Worm (Caenorhabditis elegans) whole organism, L3 larva: ENCODE data around the gene ufd-3.

Experiments
- R02D3.7 ChIP-seq: fragments of 150-350 bp; optimal IDR thresholded peaks from 2 replicates; lab custom pipeline; 2014; ENCODE audit warnings: missing biosample characterization, missing genetic modification characterization
- aly-2 ChIP-seq: fragments of 150-350 bp; optimal IDR thresholded peaks from 2 replicates; lab custom pipeline; 2014; ENCODE audit warnings: missing biosample characterization, missing genetic modification characterization
- ama-1 ChIP-seq: fragments of 150-350 bp; optimal IDR thresholded peaks from 2 replicates; lab custom pipeline; 2018
- ceh-28 ChIP-seq: fragments of 150-350 bp; optimal IDR thresholded peaks from 2 replicates; lab custom pipeline; 2014; ENCODE audit warnings: missing biosample characterization, missing genetic modification reagents, missing genetic modification characterization
- ceh-82 ChIP-seq: fragments of 150-350 bp; optimal IDR thresholded peaks from 2 replicates; lab custom pipeline; 2014; ENCODE audit warnings: missing biosample characterization, missing genetic modification characterization
- ceh-9 ChIP-seq: sonication (generic microtip); optimal IDR thresholded peaks from 2 replicates; lab custom pipeline; 2018; ENCODE audit warnings: missing biosample characterization, missing genetic modification characterization
- egl-27 ChIP-seq: sonication (generic microtip); optimal IDR thresholded peaks from 4 replicates; lab custom pipeline; 2017; ENCODE audit warnings: missing biosample characterization, missing genetic modification reagents, missing genetic modification characterization
- egl-5 ChIP-seq: fragments of 150-350 bp; optimal IDR thresholded peaks from 2 replicates; lab custom pipeline; 2017; ENCODE audit warnings: missing biosample characterization, missing genetic modification reagents, missing genetic modification characterization, inconsistent platforms
- elt-1 ChIP-seq: fragments of 150-350 bp; optimal IDR thresholded peaks from 2 replicates; lab custom pipeline; 2014; ENCODE audit warnings: missing biosample characterization, missing genetic modification characterization
- elt-2 ChIP-seq: sonication (generic microtip); optimal IDR thresholded peaks from 2 replicates; lab custom pipeline; 2016; ENCODE audit warnings: missing genetic modification reagents, mild to moderate bottlenecking, missing genetic modification characterization, missing compliant biosample characterization
- elt-3 ChIP-seq, 3 experiments: fragments of 150-350 bp in 1 of 3; sonication (generic microtip) in 2 of 3; optimal IDR thresholded peaks; 2 replicates in 2 of 3; 4 replicates in 1 of 3; lab custom pipeline; 2014 to 2017; ENCODE audit warnings: missing biosample characterization in 3 of 3, missing genetic modification characterization in 3 of 3
- fkh-10 ChIP-seq: sonication (generic microtip); optimal IDR thresholded peaks from 2 replicates; lab custom pipeline; 2017; ENCODE audit warnings: missing biosample characterization, missing genetic modification reagents, missing genetic modification characterization
- fkh-2 ChIP-seq: fragments of 150-350 bp; optimal IDR thresholded peaks from 2 replicates; lab custom pipeline; 2014; ENCODE audit warnings: missing biosample characterization, missing genetic modification reagents, missing genetic modification characterization
- hmg-11 ChIP-seq: sonication (generic microtip); optimal IDR thresholded peaks from 2 replicates; lab custom pipeline; 2016; ENCODE audit warnings: missing genetic modification characterization, missing compliant biosample characterization
- jun-1 ChIP-seq: fragments of 150-350 bp; optimal IDR thresholded peaks from 2 replicates; lab custom pipeline; 2014; ENCODE audit warnings: missing biosample characterization, missing genetic modification reagents, missing genetic modification characterization
- lin-15B ChIP-seq: fragments of 150-350 bp; optimal IDR thresholded peaks from 2 replicates; lab custom pipeline; 2014; ENCODE audit warnings: missing biosample characterization, missing genetic modification characterization
- lin-39 ChIP-seq: fragments of 150-350 bp; optimal IDR thresholded peaks from 2 replicates; lab custom pipeline; 2018; ENCODE audit warnings: missing biosample characterization, missing genetic modification reagents, missing genetic modification characterization
- mdl-1 ChIP-seq: fragments of 150-350 bp; optimal IDR thresholded peaks from 2 replicates; lab custom pipeline; 2014; ENCODE audit warnings: missing biosample characterization, missing genetic modification characterization
- mml-1 ChIP-seq: fragments of 150-350 bp; sonication (generic microtip); optimal IDR thresholded peaks from 3 replicates; lab custom pipeline; 2014; ENCODE audit warnings: missing biosample characterization, missing genetic modification characterization
- nfya-1 ChIP-seq: sonication (generic microtip); optimal IDR thresholded peaks from 2 replicates; lab custom pipeline; 2017; ENCODE audit warnings: missing genetic modification characterization, mild to moderate bottlenecking, missing compliant biosample characterization, antibody characterized with exemption, moderate library complexity; ENCODE audit not compliant: insufficient read depth
- nhr-25 ChIP-seq: sonication (generic microtip); optimal IDR thresholded peaks from 2 replicates; lab custom pipeline; 2017; ENCODE audit warnings: missing biosample characterization, missing genetic modification characterization
- nhr-28 ChIP-seq: fragments of 150-350 bp; optimal IDR thresholded peaks from 2 replicates; lab custom pipeline; 2014; ENCODE audit warnings: missing biosample characterization, missing genetic modification characterization
- nhr-43 ChIP-seq: sonication (generic microtip); optimal IDR thresholded peaks from 2 replicates; lab custom pipeline; 2016; ENCODE audit warnings: mild to moderate bottlenecking, missing genetic modification characterization, missing compliant biosample characterization; ENCODE audit not compliant: poor library complexity, severe bottlenecking
- nhr-67 ChIP-seq: fragments of 150-350 bp; optimal IDR thresholded peaks from 2 replicates; lab custom pipeline; 2014; ENCODE audit warnings: missing biosample characterization, missing genetic modification characterization
- nhr-76 ChIP-seq: fragments of 150-350 bp; sonication (generic microtip); optimal IDR thresholded peaks from 5 replicates; lab custom pipeline; 2014; ENCODE audit warnings: missing biosample characterization, missing genetic modification characterization
- nhr-77 ChIP-seq: fragments of 150-350 bp; optimal IDR thresholded peaks from 2 replicates; lab custom pipeline; 2014; ENCODE audit warnings: missing biosample characterization, missing genetic modification characterization
- pha-4 ChIP-seq: fragments of 150-350 bp; optimal IDR thresholded peaks from 2 replicates; lab custom pipeline; 2014; ENCODE audit warnings: missing biosample characterization, missing genetic modification reagents, missing genetic modification characterization
- pqm-1 ChIP-seq: fragments of 150-350 bp; optimal IDR thresholded peaks from 2 replicates; lab custom pipeline; 2017; ENCODE audit warnings: missing biosample characterization, missing genetic modification characterization, inconsistent platforms
- sea-2 ChIP-seq: fragments of 150-350 bp; sonication (generic microtip); optimal IDR thresholded peaks from 4 replicates; lab custom pipeline; 2014; ENCODE audit warnings: missing biosample characterization, missing genetic modification reagents, missing genetic modification characterization
- skn-1 ChIP-seq: fragments of 150-350 bp; optimal IDR thresholded peaks from 2 replicates; lab custom pipeline; 2014; ENCODE audit warnings: missing biosample characterization, missing genetic modification characterization
- snpc-4 ChIP-seq: fragments of 150-350 bp; optimal IDR thresholded peaks from 2 replicates; lab custom pipeline; 2014; ENCODE audit warnings: missing biosample characterization, missing genetic modification characterization
- tbx-2 ChIP-seq: sonication (generic microtip); optimal IDR thresholded peaks from 2 replicates; lab custom pipeline; 2016; ENCODE audit warnings: mild to moderate bottlenecking, missing genetic modification characterization, missing compliant biosample characterization
- ztf-11 ChIP-seq: fragments of 150-350 bp; optimal IDR thresholded peaks from 2 replicates; lab custom pipeline; 2014; ENCODE audit warnings: missing biosample characterization, missing genetic modification characterization
- ztf-4 ChIP-seq: fragments of 150-350 bp; optimal IDR thresholded peaks from 2 replicates; lab custom pipeline; 2014; ENCODE audit warnings: missing biosample characterization, missing genetic modification characterization

Gene ufd-3

DNA sequence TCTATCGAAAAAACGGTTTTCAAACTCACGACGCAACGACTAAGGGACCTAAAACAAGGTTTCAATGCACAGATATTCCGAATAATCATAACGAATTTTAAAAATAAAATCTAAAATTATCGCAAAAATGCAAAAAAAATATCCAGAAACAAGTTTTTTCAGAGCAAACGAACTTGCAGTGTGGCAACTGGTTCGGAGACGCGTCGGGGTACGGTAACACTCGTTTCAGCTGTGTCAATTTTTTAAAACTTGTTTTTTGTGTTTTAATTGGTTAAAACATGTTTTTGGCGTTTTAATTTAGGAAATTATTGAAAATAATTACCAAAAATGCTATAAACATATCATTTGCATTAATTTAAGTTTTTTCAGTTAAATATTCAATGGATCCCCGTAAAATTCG is 48.1 kb upstream of the ufd-3 start, which contains the start of gene C08H9.16 (continued):
- TF ChIP-seq nhr-77 (tag; lab: Kevin White, UChicago) = peak; percentile 17
- TF ChIP-seq ceh-9 (tag; lab: Kevin White, UChicago) = no peak
- peak; percentile 14 for TF ChIP-seq lin-39
- no peak for TF ChIP-seq ztf-4 (tag; lab: Kevin White, UChicago)
- TF ChIP-seq ceh-28 = peak; percentile 14
- no peak for TF ChIP-seq sea-2 (GFP tag; lab: Kevin White, UChicago)
- TF ChIP-seq hmg-11 (tag; lab: Kevin White, UChicago) = peak; percentile 52
- TF ChIP-seq egl-27 (tag; lab: Kevin White, UChicago) = no peak
- no peak for TF ChIP-seq elt-3 (tag; optimal IDR thresholded peaks at IDR 0.05; lab: Kevin White, UChicago)

DNA sequence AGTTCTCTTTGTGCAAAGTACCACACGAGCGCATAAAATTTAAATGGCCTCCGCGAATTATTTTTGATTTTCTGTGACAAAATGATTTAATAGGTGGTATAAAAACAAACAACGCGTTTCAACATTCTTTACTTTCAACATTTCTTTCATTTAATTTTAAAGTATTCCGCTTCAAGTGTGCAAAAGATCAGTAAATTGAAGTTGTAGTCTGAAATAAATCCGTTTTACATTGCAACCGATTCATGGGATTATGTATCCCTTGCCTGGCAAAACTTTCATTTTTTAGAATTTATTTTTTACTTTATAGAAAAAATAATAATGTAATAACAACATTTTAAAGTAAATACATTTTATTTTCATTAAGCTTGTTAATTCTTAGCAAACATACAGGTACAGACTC is 46.1 kb upstream of the ufd-3 start, which contains the start of gene F26C11.1:
Gene F26C11.1 (plus strand): TSS at position 301 of the 400 bp plus-strand sequence.
- no peak for TF ChIP-seq lin-15B (tag; lab: Kevin White, UChicago)
- no peak for TF ChIP-seq tbx-2
- TF ChIP-seq aly-2 = no peak
- no peak for TF ChIP-seq fkh-10 (GFP tag; lab: Kevin White, UChicago)
- no peak for TF ChIP-seq sea-2 (GFP tag; lab: Kevin White, UChicago)
- no peak for TF ChIP-seq nhr-76 (tag; lab: Kevin White, UChicago)
- no peak for TF ChIP-seq ztf-4 (tag; lab: Kevin White, UChicago)
- TF ChIP-seq lin-39 = no peak
- TF ChIP-seq mdl-1 (tag; lab: Kevin White, UChicago) = no peak
- no peak for TF ChIP-seq ceh-82
- TF ChIP-seq nhr-28 (tag; lab: Kevin White, UChicago) = no peak
- TF ChIP-seq elt-2 (tag; lab: Kevin White, UChicago) = no peak

DNA sequence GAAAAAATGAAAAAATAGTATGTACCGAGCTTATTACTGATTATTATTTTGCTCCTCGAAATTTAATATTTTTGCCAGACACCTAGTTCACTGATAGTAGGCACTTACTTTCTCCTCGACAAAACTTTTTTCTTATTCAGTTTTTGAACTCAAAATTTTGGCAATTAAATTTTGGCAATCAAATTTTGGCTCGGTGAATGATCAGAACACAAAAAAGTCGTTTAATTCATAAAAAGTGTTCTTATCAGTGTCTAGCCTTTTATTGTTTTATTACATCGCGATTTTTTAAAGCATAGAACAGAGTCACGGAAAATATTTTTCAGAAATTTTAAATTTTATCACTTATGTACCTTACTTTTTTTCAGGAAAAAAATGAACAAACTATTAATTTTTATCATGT is 45.4 kb upstream of the ufd-3 start:
- TF ChIP-seq egl-27 (tag; lab: Kevin White, UChicago) (no peak), pqm-1 (tag; lab: Kevin White, UChicago) (peak; percentile 58), jun-1 (tag; lab: Kevin White, UChicago) (no peak), R02D3.7 (tag; lab: Kevin White, UChicago) (no peak), nfya-1 (tag; lab: Kevin White, UChicago) (no peak), egl-5 (no peak), nhr-77 (tag; lab: Kevin White, UChicago) (no peak), ceh-82 (no peak), lin-15B (tag; lab: Kevin White, UChicago) (no peak), elt-2 (tag; lab: Kevin White, UChicago) (peak; percentile 72), ztf-11 (no peak)

DNA sequence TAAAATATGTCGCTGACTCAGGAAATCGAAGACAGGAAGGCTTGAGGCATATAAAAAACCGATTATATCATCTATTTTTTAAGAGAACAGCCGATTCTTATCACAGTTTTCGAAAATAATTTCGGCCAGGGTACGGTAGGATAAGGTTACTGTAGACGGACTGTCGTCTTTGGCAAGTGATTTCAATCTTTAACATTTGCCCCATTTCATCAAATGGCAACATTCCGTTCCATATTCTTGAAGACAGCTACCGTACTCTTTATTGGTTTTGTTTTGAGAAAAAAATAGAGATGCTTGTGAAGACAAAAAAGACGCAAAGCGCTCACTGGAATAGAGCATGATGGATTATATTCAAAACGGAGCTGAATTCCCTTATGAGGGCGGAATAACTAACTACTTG is 41.8 kb upstream of the ufd-3 start:
- no peak for TF ChIP-seq nhr-25 (tag; lab: Kevin White, UChicago)
- no peak for TF ChIP-seq aly-2
- TF ChIP-seq egl-5 = no peak
- no peak for TF ChIP-seq nhr-67 (tag; lab: Kevin White, UChicago)
- TF ChIP-seq ceh-82 = no peak
- no peak for TF ChIP-seq snpc-4 (tag; lab: Kevin White, UChicago)
- TF ChIP-seq fkh-2 (tag; lab: Kevin White, UChicago) = no peak
- no peak for TF ChIP-seq pha-4 (tag; lab: Kevin White, UChicago)
- TF ChIP-seq, all 47 proteins: peak for 0

ce11 chrII:9900276-9900675 is 40.3 kb upstream of the ufd-3 start, which contains the start of gene unc-4:
unc-4 (minus strand) TSS chrII:9900376.
- peak; percentile 4 for TF ChIP-seq elt-1 (tag; lab: Kevin White, UChicago)
- no peak for TF ChIP-seq nhr-25 (tag; lab: Kevin White, UChicago)

DNA sequence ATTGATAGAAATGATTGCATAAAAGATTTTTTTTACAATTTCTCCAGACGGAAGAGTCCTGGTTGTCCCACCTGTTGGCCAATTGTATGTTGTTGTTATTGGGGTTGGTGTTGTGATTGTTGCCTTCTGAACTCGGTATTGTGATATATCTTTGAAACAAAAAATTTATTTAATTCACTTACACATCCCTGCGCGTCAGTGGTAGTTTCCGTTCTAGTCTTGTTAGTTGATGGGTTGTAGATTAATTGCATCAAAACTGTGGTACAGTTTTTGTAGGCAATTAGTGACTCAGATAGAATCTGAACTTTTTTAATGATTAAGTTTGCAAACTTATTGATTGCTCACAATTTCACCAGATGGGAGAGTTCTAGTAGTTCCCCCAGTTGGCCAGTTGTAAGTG is 36.1 kb upstream of the ufd-3 start:
- TF ChIP-seq nhr-43 (tag; lab: Kevin White, UChicago) = no peak
- TF ChIP-seq sea-2 (GFP tag; lab: Kevin White, UChicago) = no peak
- no peak for TF ChIP-seq ama-1 (lab: Kevin White, UChicago)
- no peak for TF ChIP-seq mml-1 (tag; lab: Kevin White, UChicago)
- no peak for TF ChIP-seq snpc-4 (tag; lab: Kevin White, UChicago)
- TF ChIP-seq skn-1 (tag; lab: Kevin White, UChicago) = no peak
